Fruit fly (Drosophila melanogaster): Measurements from ENCODE around the gene CG43056.

DNA sequence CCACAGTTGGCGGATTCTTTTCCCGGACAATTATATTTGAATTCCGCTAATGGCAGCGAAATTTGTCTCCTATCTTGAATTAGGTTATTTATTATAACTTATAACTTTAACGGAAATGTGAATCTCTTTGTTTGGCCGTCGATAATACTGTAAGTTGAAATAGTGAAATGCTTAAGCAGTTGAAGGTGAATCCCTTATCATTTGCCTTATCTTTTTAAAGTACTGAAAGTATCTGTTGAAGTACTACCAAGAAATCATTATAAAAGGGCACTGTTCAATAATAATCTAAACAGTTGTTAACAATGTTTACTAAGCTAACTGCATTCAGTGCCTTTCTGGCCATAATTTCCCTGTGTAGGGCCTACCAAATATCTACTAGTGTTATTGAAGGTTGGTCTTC is 26.7 kb upstream of the CG43056 start, which contains the start of gene CG43055:
- TF ChIP-seq tx (GFP tag; optimal IDR thresholded peaks at IDR 0.05) (no peak), en (GFP tag; optimal IDR thresholded peaks at IDR 0.05) (no peak), CG3838 (GFP tag; optimal IDR thresholded peaks at IDR 0.05) (no peak), CG6813 (GFP tag; optimal IDR thresholded peaks at IDR 0.05) (no peak), gfzf (GFP tag; optimal IDR thresholded peaks at IDR 0.05) (no peak)

Measured in whole organism, embryonic.